Fruit fly (Drosophila melanogaster) whole organism: ENCODE results near the gene CG32276.

Source experiments
- CG8478 ChIP-seq: fragments of >200 bp; optimal IDR thresholded peaks from 2 replicates; lab custom pipeline; 2018; ENCODE audit warnings: inconsistent platforms
- EcR ChIP-seq, 2 experiments: fragments of >200 bp; optimal IDR thresholded peaks; 2 replicates each; lab custom pipeline; 2017; ENCODE audit warnings: missing biosample characterization in 2 of 2, missing genetic modification characterization in 2 of 2, missing genetic modification reagents in 2 of 2
- usp ChIP-seq: fragments of >200 bp; optimal IDR thresholded peaks from 2 replicates; lab custom pipeline; 2017; ENCODE audit warnings: missing biosample characterization, missing genetic modification characterization, mixed read lengths

DNA sequence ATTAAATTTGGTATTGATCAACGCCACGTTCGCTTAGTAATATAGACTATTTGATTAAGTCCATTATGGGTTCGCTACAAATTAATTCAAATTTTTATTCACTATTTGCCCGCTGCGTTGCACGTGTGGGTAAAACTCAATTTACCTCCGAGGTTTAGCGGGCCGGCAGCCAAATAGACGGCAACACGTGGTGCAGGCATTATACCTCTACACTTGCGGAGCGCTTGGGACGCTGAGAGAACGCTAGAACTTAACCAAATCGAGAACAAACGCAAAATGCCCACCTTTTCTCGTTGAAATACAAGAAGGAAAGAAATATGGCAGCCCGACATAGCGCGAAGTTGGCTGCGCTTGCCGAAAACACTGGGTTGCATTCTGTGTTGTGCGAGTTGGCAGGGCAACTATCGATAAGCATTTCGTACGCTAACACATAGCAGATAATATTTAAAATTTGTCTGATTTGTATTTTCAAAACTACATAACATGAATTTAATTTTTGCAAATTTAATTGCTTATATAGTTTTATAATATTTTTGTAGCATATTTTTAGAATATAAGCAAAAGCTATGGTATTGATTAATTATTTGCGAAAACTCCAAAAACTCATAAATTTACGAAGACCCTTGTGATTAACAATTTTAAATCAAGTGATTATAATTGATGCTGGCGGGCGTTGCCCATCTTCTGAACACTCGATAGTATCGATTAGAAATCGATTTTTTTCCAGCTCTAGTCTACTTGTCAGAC, 24.0 kb upstream of the CG32276 start, which contains the start of the genes RpL28 and eIF1:
- TF ChIP-seq usp (GFP tag; lab: Kevin White, UChicago) (no peak), CG8478 (no peak), EcR (GFP tag; optimal IDR thresholded peaks at IDR 0.05; lab: Kevin White, UChicago) (no peak)
